Fruit fly (Drosophila melanogaster) whole organism, prepupa: Measurements from ENCODE around the gene P5CDh1.

ENCODE experiments used
- Blimp-1 ChIP-seq: fragments of 200-800 bp; sonication (Bioruptor generic); optimal IDR thresholded peaks from 3 replicates; lab custom pipeline; 2017; ENCODE audit warnings: missing biosample characterization, missing genetic modification characterization, mild to moderate bottlenecking, moderate library complexity, missing genetic modification reagents
- CG10631 ChIP-seq: fragments of 200-800 bp; sonication (Bioruptor generic); optimal IDR thresholded peaks from 2 replicates; lab custom pipeline; 2016; ENCODE audit warnings: missing biosample characterization, missing genetic modification characterization
- CG10669 ChIP-seq: fragments of 200-800 bp; sonication (Bioruptor generic); optimal IDR thresholded peaks from 3 replicates; lab custom pipeline; 2018; ENCODE audit warnings: missing biosample characterization, mild to moderate bottlenecking, missing genetic modification characterization, moderate library complexity
- CG11294 ChIP-seq: fragments of 200-800 bp; sonication (Bioruptor generic); IDR thresholded peaks from 2 replicates; pipeline ENCODE4 v1.3.6; 2022; ENCODE audit warnings: missing biosample characterization, missing genetic modification characterization
- CG11902 ChIP-seq: fragments of 200-800 bp; sonication (Bioruptor generic); optimal IDR thresholded peaks from 3 replicates; lab custom pipeline; 2016; ENCODE audit warnings: missing biosample characterization, missing genetic modification characterization
- CG15336 ChIP-seq: fragments of 200-800 bp; sonication (Bioruptor generic); IDR thresholded peaks from 2 replicates; pipeline ENCODE4 v1.3.6; 2022; ENCODE audit warnings: missing biosample characterization, missing genetic modification characterization
- CG1621 ChIP-seq: fragments of 200-800 bp; sonication (Bioruptor generic); optimal IDR thresholded peaks from 3 replicates; lab custom pipeline; 2018; ENCODE audit warnings: missing biosample characterization, mild to moderate bottlenecking, missing genetic modification characterization
- CG3032 ChIP-seq: fragments of 200-800 bp; optimal IDR thresholded peaks from 2 replicates; lab custom pipeline; 2019; ENCODE audit warnings: missing biosample characterization, mild to moderate bottlenecking, missing genetic modification characterization, moderate library complexity
- CG32006 ChIP-seq: fragments of 200-800 bp; sonication (Bioruptor generic); optimal IDR thresholded peaks from 3 replicates; lab custom pipeline; 2017; ENCODE audit warnings: missing biosample characterization, mild to moderate bottlenecking, missing genetic modification characterization
- CG34406 ChIP-seq: fragments of 200-800 bp; sonication (Bioruptor generic); optimal IDR thresholded peaks from 3 replicates; lab custom pipeline; 2016; ENCODE audit warnings: missing biosample characterization, missing genetic modification characterization
- CG3919 ChIP-seq: fragments of 200-800 bp; sonication (Bioruptor generic); optimal IDR thresholded peaks from 3 replicates; lab custom pipeline; 2016; ENCODE audit warnings: missing biosample characterization, missing genetic modification characterization
- CG4318 ChIP-seq: fragments of 200-800 bp; sonication (Bioruptor generic); optimal IDR thresholded peaks from 3 replicates; lab custom pipeline; 2017; ENCODE audit warnings: missing biosample characterization, mild to moderate bottlenecking, missing genetic modification characterization
- CG6163 ChIP-seq: fragments of 200-800 bp; sonication (Bioruptor generic); IDR thresholded peaks from 3 replicates; pipeline ENCODE4 v1.3.6; 2022; ENCODE audit warnings: missing biosample characterization, missing genetic modification characterization
- CG6276 ChIP-seq: fragments of 200-800 bp; sonication (Bioruptor generic); optimal IDR thresholded peaks from 2 replicates; lab custom pipeline; 2017; ENCODE audit warnings: missing biosample characterization, mild to moderate bottlenecking, missing genetic modification characterization
- CG6792 ChIP-seq: fragments of 200-800 bp; sonication (Bioruptor generic); optimal IDR thresholded peaks from 3 replicates; lab custom pipeline; 2016; ENCODE audit warnings: missing biosample characterization, missing genetic modification characterization
- CG6854 ChIP-seq: fragments of 200-800 bp; sonication (Bioruptor generic); optimal IDR thresholded peaks from 2 replicates; lab custom pipeline; 2017; ENCODE audit warnings: missing biosample characterization, mild to moderate bottlenecking, missing genetic modification characterization
- CG7368 ChIP-seq: fragments of 200-800 bp; sonication (Bioruptor generic); optimal IDR thresholded peaks from 3 replicates; lab custom pipeline; 2016; ENCODE audit warnings: missing biosample characterization, missing genetic modification characterization
- CG8119 ChIP-seq: fragments of 200-800 bp; sonication (Bioruptor generic); IDR thresholded peaks from 3 replicates; pipeline ENCODE4 v1.3.6; 2022; ENCODE audit warnings: missing biosample characterization, missing genetic modification characterization
- CG8319 ChIP-seq: fragments of 200-800 bp; sonication (Bioruptor generic); optimal IDR thresholded peaks from 3 replicates; lab custom pipeline; 2016; ENCODE audit warnings: missing biosample characterization, missing genetic modification characterization
- CG8632 ChIP-seq: fragments of 200-800 bp; sonication (Bioruptor generic); optimal IDR thresholded peaks from 3 replicates; lab custom pipeline; 2016; ENCODE audit warnings: missing biosample characterization, missing genetic modification characterization
- CG9139 ChIP-seq: fragments of 200-800 bp; sonication (Bioruptor generic); optimal IDR thresholded peaks from 3 replicates; lab custom pipeline; 2017; ENCODE audit warnings: missing biosample characterization, mild to moderate bottlenecking, missing genetic modification characterization
- Eip75B ChIP-seq: fragments of 200-800 bp; sonication (Bioruptor generic); optimal IDR thresholded peaks from 3 replicates; lab custom pipeline; 2016; ENCODE audit warnings: missing biosample characterization, missing genetic modification characterization
- Eip93F ChIP-seq: fragments of 200-800 bp; sonication (Bioruptor generic); optimal IDR thresholded peaks from 2 replicates; lab custom pipeline; 2016; ENCODE audit warnings: missing biosample characterization, mild to moderate bottlenecking, missing genetic modification characterization
- Ets21C ChIP-seq: fragments of 200-800 bp; sonication (Bioruptor generic); optimal IDR thresholded peaks from 3 replicates; lab custom pipeline; 2016; ENCODE audit warnings: missing biosample characterization, missing genetic modification characterization
- Ets96B ChIP-seq: fragments of 200-800 bp; optimal IDR thresholded peaks from 2 replicates; lab custom pipeline; 2019; ENCODE audit warnings: missing biosample characterization, mild to moderate bottlenecking, missing genetic modification characterization, moderate library complexity
- Gug ChIP-seq: fragments of 200-800 bp; sonication (Bioruptor generic); IDR thresholded peaks from 2 replicates; pipeline ENCODE4 v1.3.6; 2022; ENCODE audit warnings: missing biosample characterization, missing genetic modification characterization
- Hr38 ChIP-seq: sonication (Bioruptor generic); optimal IDR thresholded peaks from 2 replicates; lab custom pipeline; 2016; ENCODE audit warnings: missing biosample characterization, missing genetic modification characterization
- Hr39 ChIP-seq: fragments of 200-800 bp; sonication (Bioruptor generic); optimal IDR thresholded peaks from 2 replicates; lab custom pipeline; 2016; ENCODE audit warnings: missing biosample characterization, missing genetic modification characterization
- Hr4 ChIP-seq: fragments of 200-800 bp; sonication (Bioruptor generic); optimal IDR thresholded peaks from 3 replicates; lab custom pipeline; 2016; ENCODE audit warnings: missing biosample characterization, missing genetic modification characterization
- Lpt ChIP-seq: fragments of 200-800 bp; sonication (Bioruptor generic); optimal IDR thresholded peaks from 3 replicates; lab custom pipeline; 2016; ENCODE audit warnings: missing biosample characterization, missing genetic modification characterization
- Met ChIP-seq: fragments of 200-800 bp; sonication (Bioruptor generic); optimal IDR thresholded peaks from 3 replicates; lab custom pipeline; 2016; ENCODE audit warnings: missing biosample characterization, missing genetic modification characterization
- OdsH ChIP-seq: fragments of 200-800 bp; sonication (Bioruptor generic); optimal IDR thresholded peaks from 3 replicates; lab custom pipeline; 2016; ENCODE audit warnings: missing biosample characterization, missing genetic modification characterization
- Smox ChIP-seq: fragments of 200-800 bp; sonication (Bioruptor generic); optimal IDR thresholded peaks from 3 replicates; lab custom pipeline; 2016; ENCODE audit warnings: missing biosample characterization, missing genetic modification characterization
- Sox102F ChIP-seq: fragments of 200-800 bp; sonication (Bioruptor generic); optimal IDR thresholded peaks from 2 replicates; lab custom pipeline; 2016; ENCODE audit warnings: missing biosample characterization, mild to moderate bottlenecking, missing genetic modification characterization
- achi ChIP-seq: fragments of 200-800 bp; sonication (Bioruptor generic); optimal IDR thresholded peaks from 3 replicates; lab custom pipeline; 2016; ENCODE audit warnings: missing biosample characterization, missing genetic modification characterization
- acj6 ChIP-seq: fragments of 200-800 bp; sonication (Bioruptor generic); optimal IDR thresholded peaks from 3 replicates; lab custom pipeline; 2016; ENCODE audit warnings: missing biosample characterization, missing genetic modification characterization
- cyc ChIP-seq: fragments of 200-800 bp; sonication (Bioruptor generic); optimal IDR thresholded peaks from 3 replicates; lab custom pipeline; 2016; ENCODE audit warnings: missing biosample characterization, missing genetic modification characterization
- dac ChIP-seq: fragments of 200-800 bp; sonication (Bioruptor generic); optimal IDR thresholded peaks from 2 replicates; lab custom pipeline; 2017; ENCODE audit warnings: missing biosample characterization, mild to moderate bottlenecking, missing genetic modification characterization
- dsx ChIP-seq: fragments of 200-800 bp; optimal IDR thresholded peaks from 3 replicates; lab custom pipeline; 2019; ENCODE audit warnings: missing biosample characterization, mild to moderate bottlenecking, missing genetic modification characterization, moderate library complexity; ENCODE audit not compliant: poor library complexity, severe bottlenecking
- eg ChIP-seq: fragments of 200-800 bp; sonication (Bioruptor generic); IDR thresholded peaks from 3 replicates; pipeline ENCODE4 v1.3.6; 2022; ENCODE audit warnings: missing biosample characterization, missing genetic modification characterization
- esn ChIP-seq: fragments of 200-800 bp; sonication (Bioruptor generic); optimal IDR thresholded peaks from 2 replicates; lab custom pipeline; 2016; ENCODE audit warnings: missing biosample characterization, mild to moderate bottlenecking, missing genetic modification characterization, moderate library complexity
- fd59A ChIP-seq: fragments of 200-800 bp; sonication (Bioruptor generic); optimal IDR thresholded peaks from 2 replicates; lab custom pipeline; 2017; ENCODE audit warnings: missing biosample characterization, mild to moderate bottlenecking, missing genetic modification characterization, missing genetic modification reagents
- fkh ChIP-seq: fragments of 200-800 bp; sonication (Bioruptor generic); optimal IDR thresholded peaks from 3 replicates; lab custom pipeline; 2017; ENCODE audit warnings: missing biosample characterization, mild to moderate bottlenecking, missing genetic modification characterization, moderate library complexity
- pdm3 ChIP-seq: fragments of 200-800 bp; sonication (Bioruptor generic); optimal IDR thresholded peaks from 3 replicates; lab custom pipeline; 2016; ENCODE audit warnings: missing biosample characterization, missing genetic modification characterization
- salr ChIP-seq, 2 experiments: fragments of 200-800 bp; sonication (Bioruptor generic); optimal IDR thresholded peaks; 3 replicates each; lab custom pipeline; 2016 to 2018; ENCODE audit warnings: missing biosample characterization in 2 of 2, missing genetic modification characterization in 2 of 2, mild to moderate bottlenecking in 1 of 2
- spab ChIP-seq: fragments of 200-800 bp; sonication (Bioruptor generic); optimal IDR thresholded peaks from 2 replicates; lab custom pipeline; 2017; ENCODE audit warnings: missing biosample characterization, mild to moderate bottlenecking, missing genetic modification characterization, missing genetic modification reagents
- ss ChIP-seq, 2 experiments: fragments of 200-800 bp; sonication (Bioruptor generic); optimal IDR thresholded peaks; 2 replicates in 1 of 2; 3 replicates in 1 of 2; lab custom pipeline; 2017 to 2018; ENCODE audit warnings: mild to moderate bottlenecking in 2 of 2, missing biosample characterization in 2 of 2, missing genetic modification characterization in 2 of 2, moderate library complexity in 1 of 2
- svp ChIP-seq: fragments of 200-800 bp; sonication (Bioruptor generic); peaks from one replicate; lab custom pipeline; 2016; ENCODE audit warnings: missing biosample characterization, missing genetic modification characterization
- topi ChIP-seq: fragments of 200-800 bp; sonication (Bioruptor generic); optimal IDR thresholded peaks from 3 replicates; lab custom pipeline; 2016; ENCODE audit warnings: missing biosample characterization, missing genetic modification characterization
- vri ChIP-seq: fragments of 200-800 bp; sonication (Bioruptor generic); optimal IDR thresholded peaks from 3 replicates; lab custom pipeline; 2016; ENCODE audit warnings: missing biosample characterization, mild to moderate bottlenecking, missing genetic modification characterization

P5CDh1 gene

dm6 chr3L:21839720-21840641 lies 1.2 kb downstream of the P5CDh1 start:
- TF ChIP-seq CG8632 (GFP tag; lab: Kevin White, UChicago), result peak; percentile 95
- TF ChIP-seq Eip93F (GFP tag; lab: Kevin White, UChicago), result peak; percentile 70
- TF ChIP-seq CG6854 (GFP tag; lab: Kevin White, UChicago), result peak; percentile 95
- peak; percentile 97 for TF ChIP-seq pdm3 (GFP tag; lab: Kevin White, UChicago)
- peak; percentile 62 for TF ChIP-seq fkh
- peak; percentile 83 for TF ChIP-seq CG11294 (GFP tag; lab: Robert Waterston, UW)
- TF ChIP-seq CG3919 (GFP tag; lab: Kevin White, UChicago), result peak; percentile 96
- peak; percentile 92 for TF ChIP-seq CG11902 (GFP tag; lab: Kevin White, UChicago)
- TF ChIP-seq Lpt (GFP tag; lab: Kevin White, UChicago), result peak; percentile 95
- peak; percentile 93 for TF ChIP-seq CG3032 (tag; lab: Kevin White, UChicago)
- TF ChIP-seq CG8319 (GFP tag; lab: Kevin White, UChicago), result peak; percentile 88
- TF ChIP-seq CG34406 (GFP tag; lab: Kevin White, UChicago), result peak; percentile 95
- TF ChIP-seq CG6163 (GFP tag; lab: Robert Waterston, UW), result peak; percentile 94
- TF ChIP-seq fd59A, result peak; percentile 92
- peak; percentile 98 for TF ChIP-seq CG32006 (GFP tag; lab: Kevin White, UChicago)
- TF ChIP-seq dsx (GFP tag; lab: Kevin White, UChicago), result peak; percentile 91
- TF ChIP-seq Eip75B (GFP tag; lab: Kevin White, UChicago), result peak; percentile 98
- peak; percentile 89 for TF ChIP-seq Blimp-1 (GFP tag; lab: Kevin White, UChicago)
- TF ChIP-seq CG4318 (GFP tag; lab: Kevin White, UChicago), result peak; percentile 95
- peak; percentile 91 to 94 for TF ChIP-seq ss (GFP tag; optimal IDR thresholded peaks at IDR 0.05; lab: Kevin White, UChicago)
- TF ChIP-seq Hr38 (GFP tag; lab: Kevin White, UChicago), result peak; percentile 15
- TF ChIP-seq CG8119 (GFP tag; lab: Robert Waterston, UW), result peak; percentile 96
- peak; percentile 98 for TF ChIP-seq eg (GFP tag; lab: Robert Waterston, UW)
- peak; percentile 83 to 98 for TF ChIP-seq salr (GFP tag; optimal IDR thresholded peaks at IDR 0.05; lab: Kevin White, UChicago)
- TF ChIP-seq CG6276 (GFP tag; lab: Kevin White, UChicago), result peak; percentile 97
- TF ChIP-seq achi (GFP tag; lab: Kevin White, UChicago), result peak; percentile 95
- peak; percentile 96 for TF ChIP-seq acj6 (GFP tag; lab: Kevin White, UChicago)
- peak; percentile 94 for TF ChIP-seq Ets96B (tag; lab: Kevin White, UChicago)
- TF ChIP-seq CG7368 (GFP tag; lab: Kevin White, UChicago), result peak; percentile 94
- TF ChIP-seq Smox (GFP tag; lab: Kevin White, UChicago), result peak; percentile 97
- peak; percentile 93 for TF ChIP-seq CG1621 (tag; lab: Kevin White, UChicago)
- peak; percentile 98 for TF ChIP-seq Sox102F (GFP tag; lab: Kevin White, UChicago)
- peak; percentile 96 for TF ChIP-seq Ets21C (GFP tag; lab: Kevin White, UChicago)
- TF ChIP-seq CG15336, result peak; percentile 96
- peak; percentile 95 for TF ChIP-seq CG10669 (GFP tag; lab: Kevin White, UChicago)
- TF ChIP-seq CG9139 (GFP tag; lab: Kevin White, UChicago), result peak; percentile 82
- peak; percentile 95 for TF ChIP-seq Hr39 (GFP tag; lab: Kevin White, UChicago)
- peak; percentile 95 for TF ChIP-seq dac (GFP tag; lab: Kevin White, UChicago)
- peak; percentile 91 for TF ChIP-seq vri (GFP tag; lab: Kevin White, UChicago)
- peak; percentile 97 for TF ChIP-seq Met (GFP tag; lab: Kevin White, UChicago)
- peak; percentile 99 for TF ChIP-seq svp (GFP tag; lab: Kevin White, UChicago)
- peak; percentile 86 for TF ChIP-seq Gug (GFP tag; lab: Robert Waterston, UW)
- peak; percentile 98 for TF ChIP-seq esn (GFP tag; lab: Kevin White, UChicago)
- TF ChIP-seq CG6792, result peak; percentile 97
- TF ChIP-seq topi, result peak; percentile 97
- TF ChIP-seq OdsH (GFP tag; lab: Kevin White, UChicago), result peak; percentile 96
- peak; percentile 94 for TF ChIP-seq cyc (GFP tag; lab: Kevin White, UChicago)
- peak; percentile 95 for TF ChIP-seq CG10631
- peak; percentile 98 for TF ChIP-seq Hr4
- peak; percentile 95 for TF ChIP-seq spab (GFP tag; lab: Kevin White, UChicago)
